Worm (Caenorhabditis elegans): ENCODE results near the gene T20B12.3.
A peak's percentile ranks its signal among the peaks of the same experiment; 100 is the strongest.

The T20B12.3 gene

ce11 chrIII:7358627-7359026, 23.3 kb upstream of the T20B12.3 start:
- TF ChIP-seq dpl-1 (GFP tag; optimal IDR thresholded peaks at IDR 0.05): no peak
- no peak for TF ChIP-seq arid-1 (GFP tag; conservative IDR thresholded peaks at IDR 0.05)
- no peak for TF ChIP-seq saeg-2 (GFP tag; IDR thresholded peaks at IDR 0.05)
- TF ChIP-seq dmd-6 (GFP tag; IDR thresholded peaks at IDR 0.05): peak; percentile 51; the same call in 1 of the 2 replicates
- no peak for TF ChIP-seq sdz-12 (GFP tag; optimal IDR thresholded peaks at IDR 0.05)
- TF ChIP-seq pha-4 (GFP tag; IDR thresholded peaks at IDR 0.05): no peak
- TF ChIP-seq pha-4 (tag; optimal IDR thresholded peaks at IDR 0.05): peak; percentile 80
- TF ChIP-seq nhr-11 (tag; optimal IDR thresholded peaks at IDR 0.05): peak; percentile 12
- peak; percentile 36 for TF ChIP-seq mep-1 (tag; optimal IDR thresholded peaks at IDR 0.05)
- TF ChIP-seq nhr-41 (GFP tag; IDR thresholded peaks at IDR 0.05): no peak
- no peak for TF ChIP-seq nhr-111 (GFP tag; optimal IDR thresholded peaks at IDR 0.05)
- peak; percentile 24 for TF ChIP-seq dve-1 (tag; optimal IDR thresholded peaks at IDR 0.05; ENCODE audit: insufficient read depth)
- TF ChIP-seq unc-39 (tag; optimal IDR thresholded peaks at IDR 0.05): no peak
- TF ChIP-seq zip-11 (GFP tag; IDR thresholded peaks at IDR 0.05): no peak
- TF ChIP-seq nhr-237 (tag; optimal IDR thresholded peaks at IDR 0.05): no peak
- TF ChIP-seq Y48G9A.11 (GFP tag; IDR thresholded peaks at IDR 0.05): no peak
- TF ChIP-seq aha-1 (tag): peak; percentile 93
- no peak for TF ChIP-seq F49E8.2 (tag; optimal IDR thresholded peaks at IDR 0.05; ENCODE audit: borderline replicate concordance)
- no peak for TF ChIP-seq zfp-3 (GFP tag; conservative IDR thresholded peaks at IDR 0.05)
- TF ChIP-seq ama-1 (optimal IDR thresholded peaks at IDR 0.05): no peak
- no peak for TF ChIP-seq pqm-1 (tag; optimal IDR thresholded peaks at IDR 0.05)
- no peak for TF ChIP-seq Y105C5A.15 (GFP tag; IDR thresholded peaks at IDR 0.05)
- no peak for TF ChIP-seq aly-2 (tag; optimal IDR thresholded peaks at IDR 0.05)
- TF ChIP-seq hlh-30 (tag; optimal IDR thresholded peaks at IDR 0.05; ENCODE audit: insufficient read depth): peak; percentile 40
- peak; percentile 63 for TF ChIP-seq nhr-28 (tag; optimal IDR thresholded peaks at IDR 0.05)
- TF ChIP-seq ceh-44 (GFP tag; IDR thresholded peaks at IDR 0.05): no peak
- no peak for TF ChIP-seq fkh-10 (GFP tag; optimal IDR thresholded peaks at IDR 0.05)
- no peak for TF ChIP-seq T26A8.4 (GFP tag; IDR thresholded peaks at IDR 0.05)
- no peak for TF ChIP-seq lin-38 (GFP tag; IDR thresholded peaks at IDR 0.05)
- TF ChIP-seq lin-13 (GFP tag; optimal IDR thresholded peaks at IDR 0.05): peak; percentile 32
- no peak for TF ChIP-seq unc-130 (GFP tag; optimal IDR thresholded peaks at IDR 0.05)
- no peak for TF ChIP-seq egl-27 (tag; optimal IDR thresholded peaks at IDR 0.05)
- peak in 1 of 2 experiments; percentile 92 for TF ChIP-seq hif-1 (tag; optimal IDR thresholded peaks at IDR 0.05)
- TF ChIP-seq F44E2.7 (GFP tag; IDR thresholded peaks at IDR 0.05): no peak
- no peak for TF ChIP-seq R02D3.7 (tag; optimal IDR thresholded peaks at IDR 0.05)
- peak; percentile 15 for TF ChIP-seq mxl-3 (GFP tag; optimal IDR thresholded peaks at IDR 0.05)
- TF ChIP-seq daf-16 (GFP tag; optimal IDR thresholded peaks at IDR 0.05): peak in 1 of 2 experiments; percentile 80
- peak; percentile 60 for TF ChIP-seq daf-16 (tag; optimal IDR thresholded peaks at IDR 0.05)
- no peak for TF ChIP-seq nhr-6 (tag; optimal IDR thresholded peaks at IDR 0.05)
- no peak for TF ChIP-seq lin-1 (GFP tag; IDR thresholded peaks at IDR 0.05)
- no peak for TF ChIP-seq nhr-42 (GFP tag; IDR thresholded peaks at IDR 0.05)
- TF ChIP-seq ceh-20 (GFP tag; IDR thresholded peaks at IDR 0.05): 0 out of 2 replicates have a peak, but pooled peaks have one; percentile 42
- TF ChIP-seq hlh-11 (tag; optimal IDR thresholded peaks at IDR 0.05): peak; percentile 72
- no peak for TF ChIP-seq vab-7 (GFP tag; IDR thresholded peaks at IDR 0.05)
- TF ChIP-seq php-3 (GFP tag; IDR thresholded peaks at IDR 0.05): no peak
